Worm (Caenorhabditis elegans): ENCODE measurements around the gene lig-4.

The lig-4 gene

ce11 chrIII:7550979-7551378 is 29.7 kb downstream of the lig-4 start:
- TF ChIP-seq dao-5 (tag; optimal IDR thresholded peaks at IDR 0.05) (no peak), W03F9.2 (tag; optimal IDR thresholded peaks at IDR 0.05) (no peak), him-1 (tag; optimal IDR thresholded peaks at IDR 0.05) (no peak)

ce11 chrIII:7552859-7553258 is 31.6 kb downstream of the lig-4 start:
- TF ChIP-seq dao-5 (tag; optimal IDR thresholded peaks at IDR 0.05), result no peak

DNA sequence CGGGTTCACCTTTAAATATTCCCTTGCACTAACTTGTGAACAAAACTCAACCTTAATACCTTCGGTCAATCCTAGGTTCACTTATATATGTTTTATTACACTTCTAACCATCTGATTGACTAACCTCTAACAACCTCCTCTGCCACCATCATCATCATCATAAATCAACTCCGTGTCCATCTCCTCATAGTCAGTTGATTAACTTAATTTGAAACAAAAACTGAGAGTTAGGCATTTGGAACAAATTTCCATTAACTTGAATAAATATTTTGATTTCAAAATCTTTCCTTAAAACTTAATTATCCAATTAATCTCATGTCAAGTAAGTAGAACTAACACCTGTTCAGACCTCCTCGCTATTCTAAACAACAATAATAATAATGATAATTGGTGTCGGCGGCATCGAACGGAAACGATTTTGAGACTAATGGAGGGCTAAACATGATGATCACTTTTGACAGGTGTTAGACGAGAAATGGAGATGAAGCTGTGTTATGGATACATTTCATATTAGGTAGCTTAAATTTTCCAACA is 32.5 kb downstream of the lig-4 start:
- TF ChIP-seq dao-5 (tag; optimal IDR thresholded peaks at IDR 0.05) (no peak), W03F9.2 (tag; optimal IDR thresholded peaks at IDR 0.05) (no peak), him-1 (tag; optimal IDR thresholded peaks at IDR 0.05) (no peak)

DNA sequence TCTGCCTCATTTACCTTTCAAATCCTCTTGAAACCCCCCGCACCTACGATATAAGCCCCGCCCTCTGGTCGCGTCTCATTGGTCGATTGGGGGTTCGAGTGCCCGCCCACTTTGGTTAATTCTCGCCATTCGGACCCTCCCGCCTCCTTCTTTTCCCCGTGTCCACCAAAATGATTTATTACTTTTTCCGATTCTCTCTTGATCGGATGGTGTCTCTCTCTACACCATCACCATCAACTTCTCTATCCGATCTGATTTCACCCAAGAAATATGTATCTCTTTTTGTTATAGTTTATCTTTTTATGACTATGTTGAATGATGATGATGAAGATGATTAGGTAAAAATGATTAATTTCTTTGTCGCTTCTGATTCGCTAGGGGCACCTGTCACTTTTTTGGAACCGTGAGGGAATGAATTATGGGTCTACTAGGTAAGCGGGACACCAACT is 33.5 kb downstream of the lig-4 start:
- TF ChIP-seq dao-5 (tag; optimal IDR thresholded peaks at IDR 0.05) (no peak), him-1 (tag; optimal IDR thresholded peaks at IDR 0.05) (no peak), W03F9.2 (tag; optimal IDR thresholded peaks at IDR 0.05) (no peak)

DNA sequence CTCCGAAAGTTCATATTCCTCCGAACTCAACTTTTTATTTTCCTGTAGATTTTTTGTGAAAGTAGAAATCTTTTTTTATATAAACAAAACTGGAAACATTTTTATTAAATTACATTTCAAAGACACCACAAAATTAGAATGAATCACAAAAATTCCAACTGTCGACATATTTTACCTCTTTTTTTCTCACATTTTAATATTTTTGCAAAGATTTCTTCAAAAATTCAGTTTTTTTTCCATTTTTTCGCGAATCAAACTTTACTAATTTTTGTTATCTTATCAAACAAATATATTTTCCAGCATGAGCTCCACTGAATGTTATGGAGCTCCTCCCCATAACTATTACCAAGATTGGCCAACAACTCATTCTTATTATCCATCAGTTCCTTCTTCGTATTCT is 34.1 kb downstream of the lig-4 start, which contains the start of gene ceh-13:
TSS of gene ceh-13 (plus strand) at position 301 of the 400 bp plus-strand sequence.
- TF ChIP-seq dao-5 (tag; optimal IDR thresholded peaks at IDR 0.05) (no peak), him-1 (tag; optimal IDR thresholded peaks at IDR 0.05) (no peak), W03F9.2 (tag; optimal IDR thresholded peaks at IDR 0.05) (no peak)

DNA sequence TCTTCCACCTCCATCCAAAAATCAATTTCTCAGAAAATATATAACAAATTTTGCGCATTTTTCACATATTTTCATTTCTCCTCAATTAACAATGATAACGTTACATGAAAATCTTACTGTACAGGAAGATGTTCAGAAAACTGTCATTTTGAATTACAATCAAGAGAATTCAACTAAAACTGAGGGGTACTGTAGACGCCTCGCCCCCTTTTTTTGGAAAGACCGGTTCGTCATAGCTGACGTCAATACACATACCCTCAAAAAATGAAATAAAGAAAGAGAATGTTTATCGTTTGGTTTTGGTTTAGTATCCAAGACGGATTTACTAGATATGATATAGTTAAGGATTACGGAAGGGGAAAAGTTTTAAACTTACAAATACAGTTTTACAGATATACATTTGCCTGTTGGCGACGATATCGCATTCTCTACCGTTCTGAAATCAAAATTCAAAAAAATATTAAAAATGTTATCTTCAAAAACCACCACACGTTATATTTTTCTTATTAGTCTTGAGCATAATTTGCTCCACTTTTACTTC is 36.7 kb downstream of the lig-4 start:
- TF ChIP-seq him-1 (tag; optimal IDR thresholded peaks at IDR 0.05) (no peak), W03F9.2 (tag; optimal IDR thresholded peaks at IDR 0.05) (no peak), dao-5 (tag; optimal IDR thresholded peaks at IDR 0.05) (no peak)

DNA sequence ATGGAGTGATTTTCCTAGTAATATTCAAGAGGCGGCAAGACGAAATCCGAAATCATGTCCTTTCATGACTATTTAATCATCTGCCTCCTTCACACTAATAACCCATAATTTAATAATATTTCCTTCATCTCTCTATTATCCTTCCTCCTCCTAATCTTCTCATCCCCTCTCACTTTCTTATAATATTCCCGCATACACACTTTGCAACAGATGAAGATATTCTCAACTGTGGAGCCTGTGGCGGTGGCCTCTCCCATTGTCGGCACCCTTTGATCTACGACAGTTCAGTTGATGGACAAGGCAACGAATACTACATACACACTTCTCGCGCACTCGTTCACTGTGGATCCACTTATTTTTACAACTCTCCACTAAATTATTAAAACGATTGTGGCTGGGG is 37.4 kb downstream of the lig-4 start:
- TF ChIP-seq W03F9.2 (tag; optimal IDR thresholded peaks at IDR 0.05) (no peak), dao-5 (tag; optimal IDR thresholded peaks at IDR 0.05) (no peak), him-1 (tag; optimal IDR thresholded peaks at IDR 0.05) (no peak)

ce11 chrIII:7559869-7560268 is 38.6 kb downstream of the lig-4 start:
- no peak for TF ChIP-seq him-1 (tag; optimal IDR thresholded peaks at IDR 0.05)
- TF ChIP-seq W03F9.2 (tag; optimal IDR thresholded peaks at IDR 0.05), result no peak
- no peak for TF ChIP-seq dao-5 (tag; optimal IDR thresholded peaks at IDR 0.05)

- TF ChIP-seq dao-5 (tag; optimal IDR thresholded peaks at IDR 0.05), result no peak
- no peak for TF ChIP-seq W03F9.2 (tag; optimal IDR thresholded peaks at IDR 0.05)
- no peak for TF ChIP-seq him-1 (tag; optimal IDR thresholded peaks at IDR 0.05)
Observed at ce11 chrIII:7561872-7562271, 40.6 kb downstream of the lig-4 start, which contains the start of gene lgc-12. Gene lgc-12 (plus strand): TSS chrIII:7562172.

DNA sequence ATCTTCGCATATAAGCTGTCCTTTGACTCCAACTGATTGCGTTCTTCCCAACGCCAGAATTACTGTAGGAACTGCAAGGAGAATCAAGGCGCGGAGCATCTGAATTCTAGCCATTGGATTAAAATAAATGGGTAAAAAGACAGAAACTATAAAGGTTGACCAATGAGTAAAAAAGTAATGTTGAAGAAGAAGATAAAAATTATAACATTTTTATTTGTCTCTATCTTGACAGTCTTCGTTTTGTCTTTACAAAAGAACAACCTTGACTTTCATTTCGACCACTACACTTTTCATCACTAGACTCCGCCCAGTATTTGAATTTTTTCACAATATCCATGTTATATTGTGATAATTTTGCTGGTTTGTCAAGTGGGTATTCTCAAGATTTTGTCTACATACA is 44.0 kb downstream of the lig-4 start, which contains the start of gene ttr-8:
TSS of gene ttr-8 (minus strand) at position 101 of the 400 bp plus-strand sequence.
- TF ChIP-seq him-1 (tag; optimal IDR thresholded peaks at IDR 0.05), result no peak
- TF ChIP-seq W03F9.2 (tag; optimal IDR thresholded peaks at IDR 0.05), result no peak
- TF ChIP-seq dao-5 (tag; optimal IDR thresholded peaks at IDR 0.05), result no peak

ce11 chrIII:7566098-7566497 is 44.8 kb downstream of the lig-4 start, which contains the start of gene ttr-32:
Gene ttr-32 (plus strand): TSS chrIII:7566411.
- no peak for TF ChIP-seq dao-5 (tag; optimal IDR thresholded peaks at IDR 0.05)
- TF ChIP-seq him-1 (tag; optimal IDR thresholded peaks at IDR 0.05), result no peak
- TF ChIP-seq W03F9.2 (tag; optimal IDR thresholded peaks at IDR 0.05), result no peak

- peak; percentile 78 for TF ChIP-seq him-1 (tag; optimal IDR thresholded peaks at IDR 0.05)
- TF ChIP-seq W03F9.2 (tag; optimal IDR thresholded peaks at IDR 0.05), result peak; percentile 66
- TF ChIP-seq dao-5 (tag; optimal IDR thresholded peaks at IDR 0.05), result no peak
Observed at ce11 chrIII:7570083-7570695, 48.9 kb downstream of the lig-4 start, which contains the start of gene R13A5.7. Gene R13A5.7 (minus strand): TSS chrIII:7570133.

DNA sequence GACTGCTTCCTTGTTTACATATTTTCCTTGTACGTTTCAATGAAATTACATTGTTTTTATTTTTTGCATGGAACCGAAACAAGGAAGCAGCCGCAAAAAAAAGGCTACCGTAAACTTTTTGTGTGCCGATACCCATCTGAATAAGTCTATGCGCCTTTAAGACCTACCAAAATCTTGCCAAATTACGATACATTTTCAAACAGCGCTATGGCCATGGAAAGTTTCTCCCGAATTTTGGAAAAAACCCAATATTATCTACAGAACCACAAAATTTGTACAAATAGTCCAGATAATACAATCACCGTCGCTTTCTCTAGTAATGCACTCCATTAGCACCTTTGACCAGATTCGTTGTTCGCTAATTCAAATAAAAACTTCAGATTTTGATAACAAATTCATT is 50.5 kb downstream of the lig-4 start:
- TF ChIP-seq W03F9.2 (tag; optimal IDR thresholded peaks at IDR 0.05), result no peak
- TF ChIP-seq him-1 (tag; optimal IDR thresholded peaks at IDR 0.05), result no peak
- TF ChIP-seq dao-5 (tag; optimal IDR thresholded peaks at IDR 0.05), result no peak

DNA sequence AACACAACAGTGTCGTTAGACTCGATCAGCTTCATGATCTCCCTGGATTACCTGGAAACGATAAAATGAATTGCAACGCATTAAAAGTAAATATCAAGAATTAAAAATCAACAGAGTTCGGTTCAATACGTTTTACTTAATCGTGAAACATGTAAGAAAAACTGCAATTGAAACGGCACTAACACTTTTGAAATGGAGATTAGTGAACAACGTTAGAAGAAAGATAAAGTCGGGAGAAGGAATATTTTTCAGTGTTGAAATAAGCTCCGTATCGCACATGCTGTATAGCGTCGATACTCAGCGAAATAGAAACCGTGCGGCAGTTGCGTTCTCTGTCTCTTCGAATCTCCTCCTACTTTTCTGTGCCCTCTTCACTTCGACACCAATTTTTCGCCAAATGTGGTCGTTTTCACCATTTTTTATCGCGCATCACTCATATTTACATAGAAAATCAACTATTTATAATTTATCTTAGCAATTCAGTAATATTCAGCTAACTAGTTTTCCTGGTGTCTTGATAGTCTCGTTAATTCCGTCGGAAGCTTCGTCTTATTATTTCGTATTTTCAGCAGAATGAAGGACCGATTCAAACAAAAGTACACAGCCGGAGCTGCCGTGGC is 51.6 kb downstream of the lig-4 start, which contains the start of the genes rpl-9 and lpd-7:
TSS of gene rpl-9 (minus strand) at position 51 of the 620 bp plus-strand sequence.
TSS of gene lpd-7 (plus strand) at position 570 of the 620 bp plus-strand sequence.
- TF ChIP-seq him-1 (tag; optimal IDR thresholded peaks at IDR 0.05) (peak; percentile 59), W03F9.2 (tag; optimal IDR thresholded peaks at IDR 0.05) (peak; percentile 81), dao-5 (tag; optimal IDR thresholded peaks at IDR 0.05) (no peak)

All from whole organism, L4/young adult.